Worm (Caenorhabditis elegans): ENCODE measurements around the gene Y51A2B.4.
"Not testable (repeated sequence)": the region's sequence is repeated elsewhere in the genome, so short reads cannot be mapped to it uniquely, and the experiment has no call there.

Gene Y51A2B.4

DNA sequence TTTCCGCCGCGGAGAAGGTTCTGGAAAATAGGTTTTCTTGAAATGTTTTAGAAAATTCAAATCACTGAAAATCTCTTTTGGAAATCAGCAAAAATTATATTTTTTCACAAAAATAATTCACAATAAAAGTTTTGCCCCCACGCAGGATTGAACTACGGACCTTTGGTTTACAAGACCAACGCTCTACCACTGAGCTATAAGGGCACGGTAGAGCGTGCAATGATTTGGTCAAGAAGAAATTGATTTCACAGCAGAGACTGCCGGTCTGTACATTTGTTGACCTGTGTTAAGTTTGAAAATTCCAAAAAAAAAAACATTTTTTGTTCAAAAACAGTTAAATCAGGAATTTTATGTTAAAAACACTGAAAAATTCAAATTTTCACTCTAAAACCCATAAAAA lies 23.4 kb upstream of the Y51A2B.4 start (continued):
- TF ChIP-seq F23B12.7 (tag; optimal IDR thresholded peaks at IDR 0.05; ENCODE audit: insufficient read depth) (peak; percentile 23), hmg-1.2 (GFP tag; IDR thresholded peaks at IDR 0.05) (peak; percentile 64), T26A5.8 (tag; optimal IDR thresholded peaks at IDR 0.05) (peak; percentile 25), ccch-3 (GFP tag; optimal IDR thresholded peaks at IDR 0.05) (no peak), lin-40 (tag; optimal IDR thresholded peaks at IDR 0.05) (no peak), K11D2.4 (GFP tag; IDR thresholded peaks at IDR 0.05) (no peak), gei-17 (GFP tag; optimal IDR thresholded peaks at IDR 0.05) (no peak), attf-3 (GFP tag; conservative IDR thresholded peaks at IDR 0.05) (0 out of 2 replicates have a peak, but pooled peaks have one; percentile 20), rec-8 (tag; optimal IDR thresholded peaks at IDR 0.05) (peak in 1 of 2 experiments; percentile 33), F37B4.10 (GFP tag; IDR thresholded peaks at IDR 0.05) (no peak), ztf-26 (tag; optimal IDR thresholded peaks at IDR 0.05) (no peak), aptf-2 (GFP tag; conservative IDR thresholded peaks at IDR 0.05) (no peak), fkh-3 (tag; optimal IDR thresholded peaks at IDR 0.05) (no peak), madf-6 (GFP tag; IDR thresholded peaks at IDR 0.05) (peak; percentile 60; the same call in 1 of the 2 replicates), egrh-3 (GFP tag; IDR thresholded peaks at IDR 0.05) (no peak)

DNA sequence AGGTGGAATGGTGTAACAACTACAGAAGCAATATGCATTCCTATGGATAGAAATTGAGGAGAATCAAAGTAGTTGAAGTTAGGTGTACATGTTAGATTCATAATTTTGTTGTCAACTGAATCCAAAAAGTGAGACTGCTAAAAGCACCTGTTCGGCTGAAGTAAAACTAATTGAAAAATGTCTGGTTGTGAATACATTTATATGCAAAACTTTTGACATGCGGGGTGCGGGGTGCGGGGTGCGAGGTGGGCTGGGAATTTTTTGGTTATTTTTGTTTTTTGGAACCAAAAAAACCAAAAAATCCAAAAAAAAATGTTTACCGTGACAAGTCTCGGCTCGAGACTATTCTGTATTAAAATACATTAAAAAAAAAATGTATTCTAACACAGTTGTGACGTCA lies 21.2 kb upstream of the Y51A2B.4 start, which contains the start of gene srh-207:
Gene srh-207 (minus strand): TSS at position 101 of the 400 bp plus-strand sequence.
- no peak for TF ChIP-seq sea-2 (GFP tag; IDR thresholded peaks at IDR 0.05)
- TF ChIP-seq C17E4.6 (GFP tag; IDR thresholded peaks at IDR 0.05): no peak
- TF ChIP-seq ceh-58 (GFP tag; IDR thresholded peaks at IDR 0.05): no peak
- no peak for TF ChIP-seq cebp-1 (GFP tag; IDR thresholded peaks at IDR 0.05)
- no peak for TF ChIP-seq cebp-1 (tag; optimal IDR thresholded peaks at IDR 0.05)
- no peak for TF ChIP-seq efl-1 (GFP tag; optimal IDR thresholded peaks at IDR 0.05)
- no peak for TF ChIP-seq F23B12.7 (tag; optimal IDR thresholded peaks at IDR 0.05; ENCODE audit: insufficient read depth)
- no peak for TF ChIP-seq F10E7.11 (tag; optimal IDR thresholded peaks at IDR 0.05)
- no peak for TF ChIP-seq zim-3 (tag; optimal IDR thresholded peaks at IDR 0.05)
- no peak for TF ChIP-seq tbp1 (GFP tag; optimal IDR thresholded peaks at IDR 0.05)
- no peak for TF ChIP-seq sptf-2 (GFP tag; optimal IDR thresholded peaks at IDR 0.05)
- TF ChIP-seq Y67H2A.10 (GFP tag; conservative IDR thresholded peaks at IDR 0.05): no peak
- no peak for TF ChIP-seq attf-3 (GFP tag; conservative IDR thresholded peaks at IDR 0.05)
- no peak for TF ChIP-seq nhr-80 (tag; optimal IDR thresholded peaks at IDR 0.05)
- TF ChIP-seq ztf-3 (GFP tag; optimal IDR thresholded peaks at IDR 0.05): no peak
- no peak for TF ChIP-seq akir-1 (GFP tag; optimal IDR thresholded peaks at IDR 0.05)
- no peak for TF ChIP-seq Y53F4B.3 (GFP tag; IDR thresholded peaks at IDR 0.05)

DNA sequence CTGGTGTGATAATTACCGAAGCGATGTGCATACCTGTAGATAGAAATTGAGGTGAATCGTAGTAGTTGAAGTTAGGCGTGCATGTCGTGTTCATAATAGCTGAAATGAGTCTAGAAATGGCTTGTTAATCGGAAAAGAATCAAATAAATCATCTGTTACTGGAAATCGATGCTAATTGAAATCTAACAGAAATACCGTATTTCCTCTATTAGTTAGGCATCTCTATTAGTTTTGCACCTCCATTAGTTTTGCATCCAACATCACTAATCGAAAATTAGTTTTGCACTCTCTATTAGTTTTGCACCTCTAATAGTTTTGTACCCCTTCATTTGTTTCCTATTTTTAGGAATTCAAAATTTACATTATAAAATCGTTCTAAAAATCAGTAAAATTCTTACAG lies 15.8 kb upstream of the Y51A2B.4 start, which contains the start of gene srh-209:
Gene srh-209 (minus strand): TSS at position 101 of the 400 bp plus-strand sequence.
- TF ChIP-seq madf-8 (GFP tag; conservative IDR thresholded peaks at IDR 0.05); Y67H2A.10 (GFP tag; conservative IDR thresholded peaks at IDR 0.05); ama-1 (optimal IDR thresholded peaks at IDR 0.05); ama-1 (GFP tag; optimal IDR thresholded peaks at IDR 0.05): not testable (repeated sequence)

DNA sequence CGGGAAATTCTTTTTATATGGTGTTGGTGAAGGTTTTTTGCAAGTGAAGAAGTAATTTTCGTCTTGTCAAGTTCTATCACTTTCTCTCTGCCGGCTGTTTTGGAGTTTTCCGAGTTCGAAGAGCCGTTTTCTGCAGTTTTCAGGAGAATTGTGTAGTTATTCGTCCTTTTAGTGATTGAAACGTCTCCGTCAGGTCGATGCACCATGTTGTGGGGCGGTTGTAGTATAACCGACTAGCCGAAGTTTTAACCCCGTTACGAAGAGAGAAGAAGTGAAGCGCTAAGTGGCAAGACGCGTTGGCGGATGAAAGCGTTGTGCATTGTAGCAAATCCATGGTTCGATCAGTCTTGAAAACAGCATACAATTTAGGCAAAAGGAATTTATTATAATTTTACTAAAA lies 13.8 kb upstream of the Y51A2B.4 start:
- no peak for TF ChIP-seq K11D2.4 (GFP tag; IDR thresholded peaks at IDR 0.05)
- no peak for TF ChIP-seq cebp-2 (GFP tag; IDR thresholded peaks at IDR 0.05)
- no peak for TF ChIP-seq nhr-179 (tag; optimal IDR thresholded peaks at IDR 0.05)
- no peak for TF ChIP-seq ztf-18 (tag; optimal IDR thresholded peaks at IDR 0.05)
- TF ChIP-seq nhr-120 (GFP tag; IDR thresholded peaks at IDR 0.05): no peak
- TF ChIP-seq ceh-58 (GFP tag; IDR thresholded peaks at IDR 0.05): no peak
- no peak for TF ChIP-seq hlh-12 (tag; optimal IDR thresholded peaks at IDR 0.05)
- no peak for TF ChIP-seq snpc-1.3 (tag; optimal IDR thresholded peaks at IDR 0.05; ENCODE audit: insufficient read depth)
- no peak for TF ChIP-seq F39B2.1 (GFP tag; IDR thresholded peaks at IDR 0.05)
- TF ChIP-seq ZK185.1 (tag; optimal IDR thresholded peaks at IDR 0.05; ENCODE audit: poor library complexity, severe bottlenecking): no peak
- TF ChIP-seq ztf-25 (GFP tag; IDR thresholded peaks at IDR 0.05): no peak
- no peak for TF ChIP-seq Y53F4B.3 (GFP tag; IDR thresholded peaks at IDR 0.05)
- TF ChIP-seq dox-1 (GFP tag; IDR thresholded peaks at IDR 0.05): no peak
- TF ChIP-seq ccch-3 (GFP tag; optimal IDR thresholded peaks at IDR 0.05): no peak
- TF ChIP-seq mcd-1 (GFP tag; IDR thresholded peaks at IDR 0.05): no peak
- no peak for TF ChIP-seq dpl-1 (GFP tag; optimal IDR thresholded peaks at IDR 0.05)
- no peak for TF ChIP-seq attf-3 (GFP tag; conservative IDR thresholded peaks at IDR 0.05)
- no peak for TF ChIP-seq ztf-3 (GFP tag; optimal IDR thresholded peaks at IDR 0.05)
